Fruit fly (Drosophila melanogaster) whole organism, embryonic: ENCODE data around the gene jb.

Experiments
- Bdp1 ChIP-seq: fragments of 200-800 bp; sonication (Bioruptor generic); optimal IDR thresholded peaks from 3 replicates; lab custom pipeline; 2016; ENCODE audit warnings: missing biosample characterization, missing genetic modification characterization
- CG10431 ChIP-seq: fragments of 200-800 bp; sonication (Bioruptor generic); optimal IDR thresholded peaks from 3 replicates; lab custom pipeline; 2018; ENCODE audit warnings: missing biosample characterization, mild to moderate bottlenecking, missing genetic modification characterization
- CG11093 ChIP-seq: fragments of 200-800 bp; sonication (Bioruptor generic); IDR thresholded peaks from 3 replicates; pipeline ENCODE4 v1.3.6; 2022; ENCODE audit warnings: missing biosample characterization, missing genetic modification characterization
- CG11695 ChIP-seq: fragments of 200-800 bp; sonication (Bioruptor generic); IDR thresholded peaks from 3 replicates; pipeline ENCODE4 v1.3.6; 2022; ENCODE audit warnings: missing biosample characterization, missing genetic modification characterization
- CG12744 ChIP-seq: fragments of 200-800 bp; sonication (Bioruptor generic); optimal IDR thresholded peaks from 2 replicates; lab custom pipeline; 2016; ENCODE audit warnings: missing biosample characterization, missing genetic modification characterization
- CG13424 ChIP-seq: fragments of 200-800 bp; sonication (Bioruptor generic); optimal IDR thresholded peaks from 2 replicates; lab custom pipeline; 2019; ENCODE audit warnings: missing biosample characterization, mild to moderate bottlenecking, missing genetic modification characterization, moderate library complexity
- CG14710 ChIP-seq: fragments of 200-800 bp; sonication (Bioruptor generic); optimal IDR thresholded peaks from 3 replicates; lab custom pipeline; 2019; ENCODE audit warnings: missing biosample characterization, mild to moderate bottlenecking, missing genetic modification characterization, moderate library complexity
- CG14860 ChIP-seq: fragments of 200-800 bp; sonication (Bioruptor generic); IDR thresholded peaks from 3 replicates; pipeline ENCODE4 v1.3.6; 2022; ENCODE audit warnings: missing biosample characterization, missing genetic modification characterization; ENCODE audit not compliant: partially characterized antibody
- CG14965 ChIP-seq: fragments of 200-800 bp; sonication (Bioruptor generic); optimal IDR thresholded peaks from 2 replicates; lab custom pipeline; 2016; ENCODE audit warnings: missing biosample characterization, missing genetic modification characterization, borderline replicate concordance
- CG1602 ChIP-seq: fragments of 200-800 bp; sonication (Bioruptor generic); optimal IDR thresholded peaks from 3 replicates; lab custom pipeline; 2016; ENCODE audit warnings: missing biosample characterization, missing genetic modification characterization
- CG1603 ChIP-seq: fragments of 200-800 bp; sonication (Bioruptor generic); optimal IDR thresholded peaks from 2 replicates; lab custom pipeline; 2019; ENCODE audit warnings: missing biosample characterization, mild to moderate bottlenecking, missing genetic modification characterization, moderate library complexity
- CG17568 ChIP-seq: fragments of 200-800 bp; sonication (Bioruptor generic); optimal IDR thresholded peaks from 2 replicates; lab custom pipeline; 2018; ENCODE audit warnings: missing biosample characterization, mild to moderate bottlenecking, missing genetic modification characterization, moderate library complexity
- CG1832 ChIP-seq: fragments of 200-800 bp; sonication (Bioruptor generic); optimal IDR thresholded peaks from 2 replicates; lab custom pipeline; 2017; ENCODE audit warnings: missing biosample characterization, mild to moderate bottlenecking, missing genetic modification characterization, inconsistent platforms
- CG2678 ChIP-seq: fragments of 200-800 bp; sonication (Bioruptor generic); optimal IDR thresholded peaks from 3 replicates; lab custom pipeline; 2019; ENCODE audit warnings: missing biosample characterization, mild to moderate bottlenecking, missing genetic modification characterization, moderate library complexity
- CG30431 ChIP-seq: fragments of 200-800 bp; sonication (Bioruptor generic); optimal IDR thresholded peaks from 2 replicates; lab custom pipeline; 2017; ENCODE audit warnings: missing biosample characterization, missing genetic modification characterization
- CG3163 ChIP-seq: fragments of 200-800 bp; sonication (Bioruptor generic); optimal IDR thresholded peaks from 3 replicates; lab custom pipeline; 2016; ENCODE audit warnings: missing biosample characterization, missing genetic modification characterization
- CG32532 ChIP-seq: fragments of 200-800 bp; sonication (Bioruptor generic); IDR thresholded peaks from 2 replicates; pipeline ENCODE4 v1.3.6; 2022; ENCODE audit warnings: missing biosample characterization, missing genetic modification characterization
- CG7987 ChIP-seq: fragments of 200-800 bp; sonication (Bioruptor generic); optimal IDR thresholded peaks from 2 replicates; lab custom pipeline; 2018; ENCODE audit warnings: missing biosample characterization, mild to moderate bottlenecking, missing genetic modification characterization, moderate library complexity
- CG8944 ChIP-seq: fragments of 200-800 bp; sonication (Bioruptor generic); optimal IDR thresholded peaks from 3 replicates; lab custom pipeline; 2016; ENCODE audit warnings: missing biosample characterization, missing genetic modification characterization
- CG9727 ChIP-seq: fragments of 200-800 bp; sonication (Bioruptor generic); optimal IDR thresholded peaks from 3 replicates; lab custom pipeline; 2017; ENCODE audit warnings: missing biosample characterization, mild to moderate bottlenecking, missing genetic modification characterization
- CG9876 ChIP-seq: fragments of 200-800 bp; sonication (Bioruptor generic); optimal IDR thresholded peaks from 2 replicates; lab custom pipeline; 2016; ENCODE audit warnings: missing biosample characterization, missing genetic modification characterization
- Dfd ChIP-seq, 2 experiments: fragments of >200 bp; optimal IDR thresholded peaks; 2 replicates each; lab custom pipeline; 2017; ENCODE audit warnings: missing biosample characterization in 2 of 2, missing genetic modification characterization in 2 of 2
- HmgZ ChIP-seq: fragments of 200-800 bp; sonication (Bioruptor generic); optimal IDR thresholded peaks from 2 replicates; lab custom pipeline; 2018; ENCODE audit warnings: missing biosample characterization, mild to moderate bottlenecking, missing genetic modification characterization
- Hmx ChIP-seq: fragments of 200-800 bp; sonication (Bioruptor generic); optimal IDR thresholded peaks from 2 replicates; lab custom pipeline; 2016; ENCODE audit warnings: missing biosample characterization, missing genetic modification characterization
- Hsf ChIP-seq: fragments of 200-800 bp; sonication (Bioruptor generic); optimal IDR thresholded peaks from 3 replicates; lab custom pipeline; 2016; ENCODE audit warnings: missing biosample characterization, missing genetic modification characterization
- Poxn ChIP-seq: fragments of 200-800 bp; sonication (Bioruptor generic); IDR thresholded peaks from 2 replicates; pipeline ENCODE4 v1.3.6; 2022; ENCODE audit warnings: missing biosample characterization, missing genetic modification characterization
- Rx ChIP-seq: fragments of 200-800 bp; sonication (Bioruptor generic); IDR thresholded peaks from 2 replicates; pipeline ENCODE4 v1.3.6; 2022; ENCODE audit warnings: missing biosample characterization, missing genetic modification characterization
- Scr ChIP-seq: fragments of 200-800 bp; sonication (Bioruptor generic); IDR thresholded peaks from 2 replicates; pipeline ENCODE4 v1.3.6; 2022; ENCODE audit warnings: missing biosample characterization, missing genetic modification characterization; ENCODE audit not compliant: partially characterized antibody
- Trl ChIP-seq, 3 experiments: fragments of >200 bp in 2 of 3; fragments of 200-800 bp in 1 of 3; sonication (Bioruptor generic) in 1 of 3; optimal IDR thresholded peaks; 2 replicates in 1 of 3; 3 replicates in 2 of 3; lab custom pipeline; 2016 to 2017; ENCODE audit warnings: missing biosample characterization in 1 of 3, missing genetic modification characterization in 1 of 3
- Xbp1 ChIP-seq: fragments of 200-800 bp; sonication (Bioruptor generic); optimal IDR thresholded peaks from 3 replicates; lab custom pipeline; 2016; ENCODE audit warnings: missing biosample characterization, mild to moderate bottlenecking, missing genetic modification characterization
- amos ChIP-seq: fragments of 200-800 bp; sonication (Bioruptor generic); IDR thresholded peaks from 2 replicates; pipeline ENCODE4 v1.3.6; 2022; ENCODE audit warnings: missing biosample characterization, missing genetic modification characterization; ENCODE audit not compliant: partially characterized antibody
- aop ChIP-seq: fragments of 200-800 bp; sonication (Bioruptor generic); IDR thresholded peaks from 2 replicates; pipeline ENCODE4 v1.3.6; 2022; ENCODE audit warnings: missing biosample characterization, missing genetic modification characterization
- ato ChIP-seq: fragments of 200-800 bp; sonication (Bioruptor generic); IDR thresholded peaks from 2 replicates; pipeline ENCODE4 v1.3.6; 2022; ENCODE audit warnings: missing biosample characterization, missing genetic modification characterization; ENCODE audit not compliant: partially characterized antibody
- cg ChIP-seq: fragments of 200-800 bp; sonication (Bioruptor generic); optimal IDR thresholded peaks from 3 replicates; lab custom pipeline; 2019; ENCODE audit warnings: missing biosample characterization, mild to moderate bottlenecking, missing genetic modification characterization, moderate library complexity
- ci ChIP-seq: fragments of 200-800 bp; sonication (Bioruptor generic); IDR thresholded peaks from 3 replicates; pipeline ENCODE4 v1.3.6; 2022; ENCODE audit warnings: missing biosample characterization, missing genetic modification characterization
- cwo ChIP-seq: fragments of 200-800 bp; sonication (Bioruptor generic); optimal IDR thresholded peaks from 3 replicates; lab custom pipeline; 2017; ENCODE audit warnings: missing biosample characterization, missing genetic modification characterization, mild to moderate bottlenecking, moderate library complexity, missing genetic modification reagents
- dmrt99B ChIP-seq: fragments of 200-800 bp; sonication (Bioruptor generic); optimal IDR thresholded peaks from 2 replicates; lab custom pipeline; 2018; ENCODE audit warnings: missing biosample characterization, mild to moderate bottlenecking, missing genetic modification characterization, moderate library complexity
- dysf ChIP-seq: fragments of 200-800 bp; sonication (Bioruptor generic); IDR thresholded peaks from 3 replicates; pipeline ENCODE4 v1.3.6; 2022; ENCODE audit warnings: missing biosample characterization, missing genetic modification characterization
- grau ChIP-seq: fragments of 200-800 bp; optimal IDR thresholded peaks from 3 replicates; lab custom pipeline; 2019; ENCODE audit warnings: missing biosample characterization, mild to moderate bottlenecking, missing genetic modification characterization, moderate library complexity
- grn ChIP-seq: fragments of 200-800 bp; sonication (Bioruptor generic); optimal IDR thresholded peaks from 3 replicates; lab custom pipeline; 2017; ENCODE audit warnings: missing biosample characterization, missing genetic modification characterization
- hb ChIP-seq: fragments of 200-800 bp; sonication (Bioruptor generic); IDR thresholded peaks from 3 replicates; pipeline ENCODE4 v1.3.6; 2022; ENCODE audit warnings: missing biosample characterization, missing genetic modification characterization; ENCODE audit not compliant: partially characterized antibody
- inv ChIP-seq: fragments of 200-800 bp; sonication (Bioruptor generic); IDR thresholded peaks from 2 replicates; pipeline ENCODE4 v1.3.6; 2022; ENCODE audit warnings: missing biosample characterization, missing genetic modification characterization; ENCODE audit not compliant: partially characterized antibody
- lilli ChIP-seq: fragments of 200-800 bp; sonication (Bioruptor generic); optimal IDR thresholded peaks from 3 replicates; lab custom pipeline; 2016; ENCODE audit warnings: missing biosample characterization, missing genetic modification characterization
- mld ChIP-seq: fragments of 200-800 bp; sonication (Bioruptor generic); IDR thresholded peaks from 3 replicates; pipeline ENCODE4 v1.3.6; 2022; ENCODE audit warnings: missing biosample characterization, missing genetic modification characterization; ENCODE audit not compliant: partially characterized antibody
- pnt ChIP-seq: fragments of 200-800 bp; sonication (Bioruptor generic); optimal IDR thresholded peaks from 3 replicates; lab custom pipeline; 2016; ENCODE audit warnings: missing biosample characterization, missing genetic modification characterization
- pum ChIP-seq: fragments of 200-800 bp; sonication (Bioruptor generic); optimal IDR thresholded peaks from 2 replicates; lab custom pipeline; 2016; ENCODE audit warnings: missing biosample characterization, missing genetic modification characterization
- stwl ChIP-seq: fragments of 200-800 bp; sonication (Bioruptor generic); optimal IDR thresholded peaks from 3 replicates; lab custom pipeline; 2018; ENCODE audit warnings: missing biosample characterization, mild to moderate bottlenecking, missing genetic modification characterization, moderate library complexity
- tgo ChIP-seq: fragments of 200-800 bp; sonication (Bioruptor generic); IDR thresholded peaks from 3 replicates; pipeline ENCODE4 v1.3.6; 2022; ENCODE audit warnings: missing biosample characterization, missing genetic modification characterization

jb gene

DNA sequence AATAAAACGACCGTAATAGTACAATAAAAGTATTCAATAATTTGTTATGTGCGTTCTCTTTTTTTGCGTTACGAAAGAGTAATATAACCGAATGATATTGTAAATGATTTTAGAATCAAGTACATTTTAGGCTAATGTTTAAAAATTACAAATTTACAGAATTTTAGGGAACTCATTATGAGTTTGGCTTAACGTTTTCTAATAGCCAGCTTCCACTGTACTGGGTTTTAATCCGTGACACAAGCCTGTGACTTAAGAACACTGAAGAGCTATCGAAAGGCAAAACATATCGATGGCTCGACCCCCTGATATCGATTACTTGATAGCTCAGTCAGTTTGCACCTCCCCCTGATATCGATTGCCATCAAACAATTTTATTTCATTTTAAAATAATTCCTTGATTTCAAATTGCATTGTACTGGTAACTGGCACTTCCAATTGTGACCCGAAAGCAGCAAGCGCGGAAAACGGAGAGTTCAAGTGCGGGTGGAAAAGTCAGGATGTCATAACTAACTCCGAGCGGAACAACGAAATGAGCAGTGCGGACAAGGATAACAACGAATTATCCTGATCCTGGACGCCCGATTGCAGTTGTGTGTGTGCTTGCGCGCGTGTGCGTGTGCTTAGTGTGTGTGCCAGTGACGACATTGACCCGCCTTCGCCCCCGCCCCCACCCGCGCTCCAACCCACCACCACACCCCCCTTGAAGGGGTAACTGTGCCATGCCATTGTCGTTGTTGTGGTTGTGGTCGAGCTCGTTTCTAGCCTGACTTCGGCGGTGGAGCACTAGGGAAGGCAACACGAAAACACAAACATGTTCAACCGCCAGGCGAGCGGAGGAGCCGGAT, 3.7 kb upstream of the jb start, which contains the start of gene HERC2 (continued):
- peak; percentile 31 for TF ChIP-seq CG13424 (tag; lab: Kevin White, UChicago)
- peak; percentile 75 for TF ChIP-seq CG32532
- no peak for TF ChIP-seq CG17568 (GFP tag; lab: Kevin White, UChicago)
- peak; percentile 35 for TF ChIP-seq HmgZ (tag; lab: Kevin White, UChicago)
- TF ChIP-seq CG30431 (GFP tag; lab: Kevin White, UChicago) = peak; percentile 0
- no peak for TF ChIP-seq grn (GFP tag; lab: Kevin White, UChicago)
- peak; percentile 89 for TF ChIP-seq CG14860 (GFP tag; lab: Robert Waterston, UW)
- no peak for TF ChIP-seq CG1832 (GFP tag; lab: Kevin White, UChicago)
- TF ChIP-seq CG12744 = peak; percentile 9
- peak; percentile 49 for TF ChIP-seq pum (GFP tag; lab: Kevin White, UChicago)
- no peak for TF ChIP-seq Hmx (GFP tag; lab: Kevin White, UChicago)
- TF ChIP-seq ato (GFP tag; lab: Robert Waterston, UW) = peak; percentile 94
- peak; percentile 5 for TF ChIP-seq cg
- no peak for TF ChIP-seq CG11695 (GFP tag; lab: Robert Waterston, UW)
- TF ChIP-seq CG7987 (GFP tag; lab: Kevin White, UChicago) = no peak
- peak; percentile 15 for TF ChIP-seq CG9876 (GFP tag; lab: Kevin White, UChicago)
- no peak for TF ChIP-seq CG14965 (GFP tag; lab: Kevin White, UChicago)
- TF ChIP-seq Rx (GFP tag; lab: Robert Waterston, UW) = no peak
- TF ChIP-seq tgo = peak; percentile 66
- peak; percentile 79 for TF ChIP-seq inv (GFP tag; lab: Robert Waterston, UW)
- peak; percentile 62 for TF ChIP-seq dysf (GFP tag; lab: Robert Waterston, UW)
- no peak for TF ChIP-seq Dfd (GFP tag; optimal IDR thresholded peaks at IDR 0.05; lab: Kevin White, UChicago)
- TF ChIP-seq CG10431 (GFP tag; lab: Kevin White, UChicago) = no peak
- TF ChIP-seq CG2678 (tag; lab: Kevin White, UChicago) = no peak
- peak; percentile 53 for TF ChIP-seq Xbp1
- TF ChIP-seq aop = no peak
- TF ChIP-seq Bdp1 = peak; percentile 3
- peak; percentile 31 for TF ChIP-seq CG9727
- no peak for TF ChIP-seq Trl (optimal IDR thresholded peaks at IDR 0.05; lab: Kevin White, UChicago)
- peak; percentile 23 for TF ChIP-seq Trl (GFP tag; optimal IDR thresholded peaks at IDR 0.05; lab: Kevin White, UChicago)
- peak; percentile 84 for TF ChIP-seq Scr (GFP tag; lab: Robert Waterston, UW)
- TF ChIP-seq dmrt99B = no peak
- TF ChIP-seq CG1603 = no peak
- peak; percentile 95 for TF ChIP-seq grau
- peak; percentile 89; the same call in 2 of the 3 replicates for TF ChIP-seq mld (GFP tag; lab: Robert Waterston, UW)
- TF ChIP-seq hb = peak; percentile 91
- TF ChIP-seq CG14710 (tag; lab: Kevin White, UChicago) = peak; percentile 44
- TF ChIP-seq Poxn (GFP tag; lab: Robert Waterston, UW) = no peak
- TF ChIP-seq CG8944 (GFP tag; lab: Kevin White, UChicago) = peak; percentile 29
- TF ChIP-seq Hsf (GFP tag; lab: Kevin White, UChicago) = peak; percentile 53
- TF ChIP-seq lilli = peak; percentile 66
- peak; percentile 93 for TF ChIP-seq amos (GFP tag; lab: Robert Waterston, UW)
- TF ChIP-seq ci (GFP tag; lab: Robert Waterston, UW) = 0 out of 3 replicates have a peak, but pooled peaks have one; percentile 15
- TF ChIP-seq stwl (tag; lab: Kevin White, UChicago) = peak; percentile 48
- TF ChIP-seq CG11093 (GFP tag; lab: Robert Waterston, UW) = 0 out of 3 replicates have a peak, but pooled peaks have one; percentile 40
- TF ChIP-seq CG1602 = peak; percentile 14
- TF ChIP-seq pnt (GFP tag; lab: Kevin White, UChicago) = peak; percentile 20
- no peak for TF ChIP-seq CG3163 (GFP tag; lab: Kevin White, UChicago)
- no peak for TF ChIP-seq cwo (GFP tag; lab: Kevin White, UChicago)
